Worm (Caenorhabditis elegans) whole organism, L4 larva: ENCODE results near the gene F49C12.6.

Experiments
- T26A8.4 ChIP-seq: fragments of 200-800 bp; sonication (Bioruptor generic); IDR thresholded peaks from 2 replicates; pipeline ENCODE4 v1.3.6; 2022; ENCODE audit warnings: missing genetic modification characterization, missing compliant biosample characterization
- ces-1 ChIP-seq: fragments of 150-350 bp; sonication (generic microtip); optimal IDR thresholded peaks from 4 replicates; lab custom pipeline; 2014; ENCODE audit warnings: missing biosample characterization, missing genetic modification reagents, missing genetic modification characterization
- daf-19 ChIP-seq: fragments of 200-800 bp; sonication (Bioruptor generic); conservative IDR thresholded peaks from 2 replicates; pipeline ENCODE4 v1.3.6; 2022; ENCODE audit warnings: missing genetic modification characterization, missing compliant biosample characterization
- dmd-9 ChIP-seq: fragments of 200-800 bp; sonication (Bioruptor generic); IDR thresholded peaks from 2 replicates; pipeline ENCODE4 v1.3.6; 2022; ENCODE audit warnings: missing genetic modification reagents, missing genetic modification characterization, missing compliant biosample characterization
- dve-1 ChIP-seq: sonication (generic microtip); optimal IDR thresholded peaks from 2 replicates; lab custom pipeline; 2017; ENCODE audit warnings: antibody characterized with exemption, mild to moderate bottlenecking, missing genetic modification characterization, missing compliant biosample characterization; ENCODE audit not compliant: insufficient read depth
- jun-1 ChIP-seq: fragments of 150-350 bp; optimal IDR thresholded peaks from 2 replicates; lab custom pipeline; 2014; ENCODE audit warnings: missing biosample characterization, missing genetic modification reagents, missing genetic modification characterization
- lin-13 ChIP-seq: fragments of 150-350 bp; optimal IDR thresholded peaks from 2 replicates; lab custom pipeline; 2014; ENCODE audit warnings: missing biosample characterization, missing genetic modification reagents, missing genetic modification characterization
- mdl-1 ChIP-seq, 2 experiments: fragments of 150-350 bp in 1 of 2; sonication (generic microtip) in 1 of 2; optimal IDR thresholded peaks; 2 replicates each; lab custom pipeline; 2014 to 2017; ENCODE audit warnings: missing biosample characterization in 2 of 2, missing genetic modification characterization in 2 of 2
- mdt-29 ChIP-seq: fragments of 200-800 bp; sonication (Bioruptor generic); IDR thresholded peaks from 2 replicates; pipeline ENCODE4 v1.3.6; 2022; ENCODE audit warnings: missing genetic modification reagents, missing genetic modification characterization, missing compliant biosample characterization
- mep-1 ChIP-seq: fragments of 150-350 bp; sonication (generic microtip); optimal IDR thresholded peaks from 3 replicates; lab custom pipeline; 2014; ENCODE audit warnings: missing biosample characterization, missing genetic modification characterization
- mes-2 ChIP-seq: sonication (generic microtip); optimal IDR thresholded peaks from 2 replicates; lab custom pipeline; 2016; ENCODE audit warnings: missing genotype, mild to moderate bottlenecking, missing genetic modification characterization, missing compliant biosample characterization; ENCODE audit not compliant: poor library complexity, severe bottlenecking
- snpc-4 ChIP-seq: fragments of 150-350 bp; optimal IDR thresholded peaks from 2 replicates; lab custom pipeline; 2014; ENCODE audit warnings: missing biosample characterization, missing genetic modification characterization
- ztf-11 ChIP-seq: fragments of 150-350 bp; optimal IDR thresholded peaks from 2 replicates; lab custom pipeline; 2014; ENCODE audit warnings: missing biosample characterization, missing genetic modification characterization

DNA sequence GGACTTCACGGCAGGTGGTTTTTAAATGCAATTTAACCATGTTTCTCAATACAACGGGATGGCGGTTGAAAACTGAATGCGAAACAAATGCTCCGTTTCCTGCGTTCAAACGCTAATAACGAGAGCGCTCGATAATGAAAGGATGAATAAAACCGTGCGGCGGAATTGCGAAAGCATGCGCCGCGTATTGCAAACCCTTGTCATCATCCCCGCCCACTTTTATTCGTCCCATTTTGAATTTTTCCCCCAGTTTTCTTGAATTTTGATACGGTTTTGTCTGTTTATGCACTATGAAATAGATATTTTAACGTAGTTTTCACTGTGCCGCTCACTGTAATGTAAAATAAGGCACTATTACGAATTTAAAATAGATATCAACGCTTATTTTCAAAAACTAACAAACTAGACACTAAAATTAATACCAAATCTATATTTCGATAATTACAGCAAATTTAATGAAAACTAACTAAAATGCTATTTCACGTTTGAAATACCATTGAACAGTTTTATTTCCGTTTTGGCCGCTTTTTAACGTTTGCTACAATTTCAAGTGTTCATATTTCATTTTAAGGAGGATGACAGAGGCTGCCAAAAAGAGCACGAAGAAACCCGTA is 7.3 kb upstream of the F49C12.6 start, which contains the start of the genes F49C12.9 and rpn-7:
- TF ChIP-seq mdt-29 (GFP tag; lab: Robert Waterston, UW) (no peak), ztf-11 (tag; lab: Kevin White, UChicago) (no peak), mdl-1 (tag; optimal IDR thresholded peaks at IDR 0.05; lab: Kevin White, UChicago) (peak in 1 of 2 experiments; percentile 9), dve-1 (tag; lab: Kevin White, UChicago) (peak; percentile 19), ces-1 (GFP tag; lab: Kevin White, UChicago) (no peak), snpc-4 (tag; lab: Kevin White, UChicago) (no peak), daf-19 (GFP tag; lab: Robert Waterston, UW) (no peak), mes-2 (tag; lab: Kevin White, UChicago) (peak; percentile 83), T26A8.4 (GFP tag; lab: Robert Waterston, UW) (no peak), dmd-9 (GFP tag; lab: Robert Waterston, UW) (no peak), lin-13 (GFP tag; lab: Kevin White, UChicago) (no peak), mep-1 (tag; lab: Kevin White, UChicago) (no peak), jun-1 (no peak)
